Fruit fly (Drosophila melanogaster) whole organism, pupa: ENCODE data around the gene Polr2H.
A peak's percentile ranks its signal among the peaks of the same experiment; 100 is the strongest.

Source experiments
- CG10348 ChIP-seq: fragments of 200-800 bp; sonication (Bioruptor generic); IDR thresholded peaks from 2 replicates; pipeline ENCODE4 v1.3.6; 2022; ENCODE audit warnings: missing biosample characterization, missing genetic modification characterization
- CG12605 ChIP-seq: fragments of 200-800 bp; sonication (Bioruptor generic); IDR thresholded peaks from 2 replicates; pipeline ENCODE4 v1.3.6; 2022; ENCODE audit warnings: missing biosample characterization, missing genetic modification characterization
- CG13204 ChIP-seq: fragments of 200-800 bp; sonication (Bioruptor generic); optimal IDR thresholded peaks from 2 replicates; lab custom pipeline; 2018; ENCODE audit warnings: missing biosample characterization, mild to moderate bottlenecking, missing genetic modification characterization, moderate library complexity
- CG14655 ChIP-seq: fragments of 200-800 bp; sonication (Bioruptor generic); optimal IDR thresholded peaks from 3 replicates; lab custom pipeline; 2017; ENCODE audit warnings: mild to moderate bottlenecking, missing biosample characterization, missing genetic modification reagents, missing genetic modification characterization
- CG15710 ChIP-seq: fragments of 200-800 bp; sonication (Bioruptor generic); optimal IDR thresholded peaks from 2 replicates; lab custom pipeline; 2018; ENCODE audit warnings: missing biosample characterization, mild to moderate bottlenecking, missing genetic modification characterization, moderate library complexity
- CG17806 ChIP-seq: fragments of 200-800 bp; sonication (Bioruptor generic); optimal IDR thresholded peaks from 2 replicates; lab custom pipeline; 2018; ENCODE audit warnings: missing biosample characterization, mild to moderate bottlenecking, missing genetic modification characterization, moderate library complexity
- CG32121 ChIP-seq: fragments of 200-800 bp; sonication (Bioruptor generic); IDR thresholded peaks from 2 replicates; pipeline ENCODE4 v1.3.6; 2022; ENCODE audit warnings: missing biosample characterization, missing genetic modification characterization
- CG34367 ChIP-seq: fragments of 200-800 bp; sonication (Bioruptor generic); optimal IDR thresholded peaks from 2 replicates; lab custom pipeline; 2018; ENCODE audit warnings: missing biosample characterization, mild to moderate bottlenecking, missing genetic modification characterization
- CG4496 ChIP-seq: fragments of 200-800 bp; sonication (Bioruptor generic); IDR thresholded peaks from 3 replicates; pipeline ENCODE4 v1.3.6; 2022; ENCODE audit warnings: missing biosample characterization, missing genetic modification characterization
- CG8159 ChIP-seq: fragments of 200-800 bp; sonication (Bioruptor generic); optimal IDR thresholded peaks from 3 replicates; lab custom pipeline; 2018; ENCODE audit warnings: missing biosample characterization, mild to moderate bottlenecking, missing genetic modification characterization, moderate library complexity
- CG8301 ChIP-seq: fragments of 200-800 bp; sonication (Bioruptor generic); optimal IDR thresholded peaks from 2 replicates; lab custom pipeline; 2018; ENCODE audit warnings: missing biosample characterization, mild to moderate bottlenecking, missing genetic modification characterization
- CG9948 ChIP-seq: fragments of 200-800 bp; sonication (Bioruptor generic); optimal IDR thresholded peaks from 2 replicates; lab custom pipeline; 2018; ENCODE audit warnings: missing biosample characterization, mild to moderate bottlenecking, missing genetic modification characterization, moderate library complexity
- D1 ChIP-seq: fragments of 200-800 bp; sonication (Bioruptor generic); optimal IDR thresholded peaks from 2 replicates; lab custom pipeline; 2018; ENCODE audit warnings: missing biosample characterization, mild to moderate bottlenecking, missing genetic modification characterization, moderate library complexity
- EcR ChIP-seq: fragments of 200-800 bp; sonication (Bioruptor generic); optimal IDR thresholded peaks from 3 replicates; lab custom pipeline; 2019; ENCODE audit warnings: missing biosample characterization, missing genetic modification characterization, mild to moderate bottlenecking, moderate library complexity, missing genetic modification reagents
- Ets98B ChIP-seq: fragments of 200-800 bp; sonication (Bioruptor generic); IDR thresholded peaks from 2 replicates; pipeline ENCODE4 v1.3.6; 2022; ENCODE audit warnings: missing biosample characterization, missing genetic modification characterization
- Pif1A ChIP-seq: fragments of 200-800 bp; sonication (Bioruptor generic); optimal IDR thresholded peaks from 3 replicates; lab custom pipeline; 2016; ENCODE audit warnings: missing biosample characterization, missing genetic modification characterization
- Pif1B ChIP-seq: fragments of 200-800 bp; sonication (Bioruptor generic); optimal IDR thresholded peaks from 3 replicates; lab custom pipeline; 2016; ENCODE audit warnings: missing biosample characterization, missing genetic modification characterization
- Snoo ChIP-seq: fragments of 200-800 bp; sonication (Bioruptor generic); optimal IDR thresholded peaks from 3 replicates; lab custom pipeline; 2017; ENCODE audit warnings: missing biosample characterization, mild to moderate bottlenecking, missing genetic modification characterization, inconsistent platforms
- fd96Ca ChIP-seq: fragments of 200-800 bp; sonication (Bioruptor generic); IDR thresholded peaks from 3 replicates; pipeline ENCODE4 v1.3.6; 2022; ENCODE audit warnings: missing biosample characterization, missing genetic modification characterization
- gl ChIP-seq: fragments of 200-800 bp; sonication (Bioruptor generic); optimal IDR thresholded peaks from 2 replicates; lab custom pipeline; 2018; ENCODE audit warnings: missing biosample characterization, mild to moderate bottlenecking, missing genetic modification characterization
- rn ChIP-seq: fragments of 200-800 bp; sonication (Bioruptor generic); IDR thresholded peaks from 2 replicates; pipeline ENCODE4 v1.3.6; 2022; ENCODE audit warnings: missing biosample characterization, missing genetic modification characterization

Polr2H gene

DNA sequence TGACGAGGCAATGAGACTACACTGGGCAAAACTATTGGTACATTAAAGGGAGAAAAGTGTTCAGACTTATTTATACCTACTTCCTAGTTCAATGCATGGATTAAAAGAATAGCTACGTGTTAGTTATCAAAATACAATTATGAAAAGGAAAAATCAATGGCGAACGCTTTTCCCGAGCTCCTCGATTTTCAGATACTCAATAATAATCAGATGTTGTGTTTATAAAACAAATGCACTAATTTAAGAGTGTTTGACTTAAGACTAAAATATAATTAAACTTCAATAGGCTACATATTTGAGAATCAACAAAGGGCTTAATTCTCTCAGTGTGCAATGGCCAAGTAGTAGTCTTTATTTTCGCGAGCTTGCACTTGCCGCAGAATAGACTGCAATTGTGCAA lies 12.8 kb upstream of the Polr2H start:
- TF ChIP-seq CG12605 (GFP tag; lab: Robert Waterston, UW) (no peak), CG17806 (tag; lab: Kevin White, UChicago) (peak; percentile 46), CG10348 (GFP tag; lab: Robert Waterston, UW) (no peak), Ets98B (GFP tag; lab: Robert Waterston, UW) (no peak), CG8301 (tag; lab: Kevin White, UChicago) (peak; percentile 56), Snoo (tag; lab: Kevin White, UChicago) (no peak), gl (no peak), CG13204 (no peak), Pif1A (GFP tag; lab: Kevin White, UChicago) (peak; percentile 35), fd96Ca (GFP tag; lab: Robert Waterston, UW) (no peak), CG14655 (GFP tag; lab: Kevin White, UChicago) (peak; percentile 70), CG32121 (GFP tag; lab: Robert Waterston, UW) (no peak), CG8159 (tag; lab: Kevin White, UChicago) (peak; percentile 43), Pif1B (no peak), CG15710 (peak; percentile 36), rn (GFP tag; lab: Robert Waterston, UW) (no peak), EcR (GFP tag; lab: Kevin White, UChicago) (no peak), CG9948 (tag; lab: Kevin White, UChicago) (peak; percentile 45), CG4496 (GFP tag; lab: Robert Waterston, UW) (no peak), D1 (tag; lab: Kevin White, UChicago) (no peak), CG34367 (tag; lab: Kevin White, UChicago) (peak; percentile 16)

DNA sequence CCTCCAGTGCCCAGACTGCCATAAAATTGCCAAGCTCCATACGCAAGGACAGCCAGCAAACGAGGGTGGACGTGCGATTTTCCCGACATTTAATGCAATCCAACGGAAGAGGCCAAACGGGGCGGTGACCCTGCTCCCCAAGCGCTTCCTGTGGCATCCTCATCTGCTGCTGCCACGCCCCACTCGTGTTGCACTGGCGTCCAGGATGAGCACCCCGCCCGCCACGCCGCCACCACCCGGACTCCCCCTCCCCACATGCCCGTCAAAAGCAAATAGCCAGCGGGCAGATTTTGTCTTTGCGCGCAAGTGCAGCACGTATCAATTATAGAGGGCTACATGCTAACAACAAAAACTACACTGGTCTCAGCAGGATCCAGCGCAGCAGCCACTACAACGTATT lies 10.5 kb upstream of the Polr2H start:
- TF ChIP-seq CG12605 (GFP tag; lab: Robert Waterston, UW) (no peak), CG17806 (tag; lab: Kevin White, UChicago) (no peak), EcR (GFP tag; lab: Kevin White, UChicago) (no peak), CG4496 (GFP tag; lab: Robert Waterston, UW) (no peak), fd96Ca (GFP tag; lab: Robert Waterston, UW) (no peak), Snoo (tag; lab: Kevin White, UChicago) (no peak), rn (GFP tag; lab: Robert Waterston, UW) (no peak), Pif1B (no peak), CG15710 (no peak), gl (no peak), CG9948 (tag; lab: Kevin White, UChicago) (no peak), CG32121 (GFP tag; lab: Robert Waterston, UW) (no peak), CG34367 (tag; lab: Kevin White, UChicago) (no peak), CG8159 (tag; lab: Kevin White, UChicago) (no peak), CG8301 (tag; lab: Kevin White, UChicago) (no peak), Ets98B (GFP tag; lab: Robert Waterston, UW) (no peak), CG10348 (GFP tag; lab: Robert Waterston, UW) (no peak), CG14655 (GFP tag; lab: Kevin White, UChicago) (no peak), Pif1A (GFP tag; lab: Kevin White, UChicago) (no peak)

dm6 chr3L:21720869-21721268 lies 7.9 kb upstream of the Polr2H start:
- peak; percentile 79 for TF ChIP-seq CG17806 (tag; lab: Kevin White, UChicago)
- peak; percentile 72 for TF ChIP-seq CG14655 (GFP tag; lab: Kevin White, UChicago)
- peak; percentile 60 for TF ChIP-seq Pif1A (GFP tag; lab: Kevin White, UChicago)
- peak; percentile 79 for TF ChIP-seq CG8159 (tag; lab: Kevin White, UChicago)
- no peak for TF ChIP-seq EcR (GFP tag; lab: Kevin White, UChicago)
- TF ChIP-seq CG34367 (tag; lab: Kevin White, UChicago): peak; percentile 74
- TF ChIP-seq Pif1B: peak; percentile 65
- TF ChIP-seq CG13204: no peak
- peak; percentile 27 for TF ChIP-seq CG8301 (tag; lab: Kevin White, UChicago)
- TF ChIP-seq CG10348 (GFP tag; lab: Robert Waterston, UW): no peak
- TF ChIP-seq rn (GFP tag; lab: Robert Waterston, UW): no peak
- peak; percentile 63 for TF ChIP-seq CG15710
- no peak for TF ChIP-seq CG12605 (GFP tag; lab: Robert Waterston, UW)
- peak; percentile 36 for TF ChIP-seq gl
- peak; percentile 12 for TF ChIP-seq D1 (tag; lab: Kevin White, UChicago)
- TF ChIP-seq CG9948 (tag; lab: Kevin White, UChicago): peak; percentile 73

- TF ChIP-seq rn (GFP tag; lab: Robert Waterston, UW) (no peak), CG12605 (GFP tag; lab: Robert Waterston, UW) (no peak), CG13204 (no peak), CG15710 (no peak), gl (no peak), Pif1A (GFP tag; lab: Kevin White, UChicago) (no peak), Ets98B (GFP tag; lab: Robert Waterston, UW) (no peak), EcR (GFP tag; lab: Kevin White, UChicago) (no peak), CG9948 (tag; lab: Kevin White, UChicago) (no peak), D1 (tag; lab: Kevin White, UChicago) (no peak), CG8301 (tag; lab: Kevin White, UChicago) (no peak), CG32121 (GFP tag; lab: Robert Waterston, UW) (no peak), CG4496 (GFP tag; lab: Robert Waterston, UW) (no peak), CG10348 (GFP tag; lab: Robert Waterston, UW) (no peak), CG14655 (GFP tag; lab: Kevin White, UChicago) (no peak)
Observed at dm6 chr3L:21727013-21727727, 1.6 kb upstream of the Polr2H start.

DNA sequence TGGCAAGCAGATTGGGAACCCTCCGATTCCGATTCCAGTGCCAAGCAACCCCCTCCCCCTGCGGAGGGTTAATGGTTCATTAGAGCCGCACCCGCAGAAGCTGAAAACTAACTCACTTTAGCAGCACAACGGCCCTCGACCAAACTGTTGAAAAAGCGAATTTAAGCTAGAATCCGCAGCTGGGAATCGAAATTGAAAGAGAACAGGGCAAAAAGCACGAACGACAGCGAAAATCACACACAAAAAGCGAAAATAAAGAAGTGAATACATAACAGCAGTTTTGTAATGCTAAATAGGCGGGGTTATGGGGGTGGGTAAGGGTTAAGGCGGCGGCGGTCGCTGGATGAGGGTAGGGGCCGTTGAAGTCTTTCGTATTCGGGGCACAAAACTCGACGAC lies 1.0 kb upstream of the Polr2H start:
- TF ChIP-seq Pif1B: no peak
- TF ChIP-seq CG9948 (tag; lab: Kevin White, UChicago): no peak
- no peak for TF ChIP-seq CG17806 (tag; lab: Kevin White, UChicago)
- TF ChIP-seq CG34367 (tag; lab: Kevin White, UChicago): no peak
- TF ChIP-seq CG15710: no peak
- no peak for TF ChIP-seq gl
- TF ChIP-seq Ets98B (GFP tag; lab: Robert Waterston, UW): no peak
- TF ChIP-seq CG14655 (GFP tag; lab: Kevin White, UChicago): no peak
- no peak for TF ChIP-seq CG10348 (GFP tag; lab: Robert Waterston, UW)
- TF ChIP-seq CG12605 (GFP tag; lab: Robert Waterston, UW): no peak
- no peak for TF ChIP-seq CG8301 (tag; lab: Kevin White, UChicago)
- TF ChIP-seq CG13204: no peak
- no peak for TF ChIP-seq CG4496 (GFP tag; lab: Robert Waterston, UW)
- TF ChIP-seq CG8159 (tag; lab: Kevin White, UChicago): no peak
- no peak for TF ChIP-seq CG32121 (GFP tag; lab: Robert Waterston, UW)
- TF ChIP-seq D1 (tag; lab: Kevin White, UChicago): no peak
- TF ChIP-seq, all 21 proteins: peak for 0
